Worm (Caenorhabditis elegans) whole organism, L1 larva: Measurements from ENCODE around the gene F07F6.1.

ENCODE experiments used
- ama-1 ChIP-seq: fragments of 150-350 bp; optimal IDR thresholded peaks from 2 replicates; lab custom pipeline; 2014
- isw-1 ChIP-seq: fragments of 200-800 bp; sonication (Bioruptor generic); IDR thresholded peaks from 2 replicates; pipeline ENCODE4 v1.3.6; 2022; ENCODE audit warnings: missing genetic modification characterization, missing compliant biosample characterization
- nhr-28 ChIP-seq: fragments of 150-350 bp; optimal IDR thresholded peaks from 2 replicates; lab custom pipeline; 2014; ENCODE audit warnings: missing biosample characterization, missing genetic modification characterization
- snpc-4 ChIP-seq: fragments of 150-350 bp; optimal IDR thresholded peaks from 2 replicates; lab custom pipeline; 2014; ENCODE audit warnings: missing biosample characterization, missing genetic modification characterization
- sox-4 ChIP-seq: sonication (generic microtip); optimal IDR thresholded peaks from 2 replicates; lab custom pipeline; 2016; ENCODE audit warnings: missing genetic modification characterization, missing compliant biosample characterization
- sptf-1 ChIP-seq: fragments of 150-350 bp; optimal IDR thresholded peaks from 2 replicates; lab custom pipeline; 2014; ENCODE audit warnings: missing biosample characterization, missing genetic modification characterization
- unc-86 ChIP-seq: sonication (generic microtip); optimal IDR thresholded peaks from 2 replicates; lab custom pipeline; 2016; ENCODE audit warnings: missing genetic modification characterization, missing compliant biosample characterization
- ztf-4 ChIP-seq: fragments of 150-350 bp; optimal IDR thresholded peaks from 2 replicates; lab custom pipeline; 2014; ENCODE audit warnings: missing biosample characterization, missing genetic modification characterization

ce11 chrII:5455650-5456355 lies 18.1 kb downstream of the F07F6.1 start, which contains the start of gene daz-1:
- TF ChIP-seq ztf-4 (tag; lab: Kevin White, UChicago) (no peak), ama-1 (no peak), isw-1 (GFP tag; lab: Robert Waterston, UW) (no peak), sptf-1 (tag; lab: Kevin White, UChicago) (no peak), unc-86 (no peak), sox-4 (tag; lab: Kevin White, UChicago) (no peak), snpc-4 (no peak), nhr-28 (tag; lab: Kevin White, UChicago) (no peak)
